Worm (Caenorhabditis elegans) whole organism, L4 larva: ENCODE results near the gene srsx-34.

Experiments used
- ama-1 ChIP-seq: fragments of 150-350 bp; optimal IDR thresholded peaks from 2 replicates; lab custom pipeline; 2014; ENCODE audit warnings: inconsistent platforms, mixed read lengths
- ces-1 ChIP-seq: fragments of 150-350 bp; sonication (generic microtip); optimal IDR thresholded peaks from 4 replicates; lab custom pipeline; 2014; ENCODE audit warnings: missing biosample characterization, missing genetic modification reagents, missing genetic modification characterization
- daf-19 ChIP-seq: fragments of 200-800 bp; sonication (Bioruptor generic); conservative IDR thresholded peaks from 2 replicates; pipeline ENCODE4 v1.3.6; 2022; ENCODE audit warnings: missing genetic modification characterization, missing compliant biosample characterization
- egl-27 ChIP-seq: sonication (generic microtip); optimal IDR thresholded peaks from 3 replicates; lab custom pipeline; 2017; ENCODE audit warnings: missing biosample characterization, missing genetic modification reagents, missing genetic modification characterization
- egl-43 ChIP-seq: fragments of 200-800 bp; sonication (Bioruptor generic); IDR thresholded peaks from 2 replicates; pipeline ENCODE4 v1.3.6; 2022; ENCODE audit warnings: missing genetic modification reagents, missing genetic modification characterization, missing compliant biosample characterization
- madf-5 ChIP-seq, 2 experiments: fragments of 200-800 bp; sonication (Bioruptor generic); IDR thresholded peaks; 2 replicates each; pipeline ENCODE4 v1.3.6; 2022; ENCODE audit warnings: missing compliant biosample characterization in 2 of 2, missing genetic modification characterization in 2 of 2
- nhr-11 ChIP-seq: fragments of 150-350 bp; optimal IDR thresholded peaks from 2 replicates; lab custom pipeline; 2014; ENCODE audit warnings: missing biosample characterization, missing genetic modification characterization
- nhr-237 ChIP-seq: sonication (generic microtip); optimal IDR thresholded peaks from 2 replicates; lab custom pipeline; 2017; ENCODE audit warnings: missing biosample characterization, missing genetic modification characterization
- nhr-77 ChIP-seq: fragments of 150-350 bp; optimal IDR thresholded peaks from 2 replicates; lab custom pipeline; 2014; ENCODE audit warnings: missing biosample characterization, missing genetic modification characterization
- pha-4 ChIP-seq, 2 experiments: fragments of 150-350 bp in 1 of 2; fragments of 200-800 bp in 1 of 2; sonication (Bioruptor generic) in 1 of 2; IDR thresholded peaks in 1 of 2; optimal IDR thresholded peaks in 1 of 2; 2 replicates each; pipeline versions ENCODE4 v1.3.6 to Lab custom; 2014 to 2022; ENCODE audit warnings: missing genetic modification characterization in 2 of 2, missing genetic modification reagents in 2 of 2, missing biosample characterization in 1 of 2, missing compliant biosample characterization in 1 of 2
- unc-39 ChIP-seq: sonication (generic microtip); optimal IDR thresholded peaks from 2 replicates; lab custom pipeline; 2017; ENCODE audit warnings: missing biosample characterization, missing genetic modification characterization
- unc-62 ChIP-seq, 3 experiments: fragments of 150-350 bp in 1 of 3; sonication (generic microtip); optimal IDR thresholded peaks in 2 of 3; peaks in 1 of 3; 1 replicate in 1 of 3; 2 replicates in 2 of 3; lab custom pipeline; 2014 to 2017; ENCODE audit warnings: missing biosample characterization in 3 of 3, missing genetic modification characterization in 3 of 3, missing genetic modification reagents in 3 of 3, missing genotype in 1 of 3

DNA sequence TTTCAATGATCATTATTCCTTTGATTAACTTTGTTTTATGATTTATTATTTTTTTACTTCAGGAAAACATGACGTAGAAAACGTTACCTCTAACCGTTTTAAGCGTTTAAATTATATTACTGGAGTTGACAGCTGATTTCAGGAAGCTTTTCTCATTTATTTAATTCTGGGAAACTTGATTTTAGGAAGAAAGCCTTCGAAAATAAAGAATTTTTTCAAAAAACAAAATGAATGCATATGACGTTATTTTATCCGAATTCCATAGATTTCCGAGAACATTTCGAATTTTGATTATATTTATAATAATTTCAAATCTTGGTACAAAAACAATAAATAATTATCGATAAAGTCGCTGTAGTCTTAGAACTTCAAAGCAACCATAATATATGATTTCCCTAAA is 13.5 kb downstream of the srsx-34 start:
- TF ChIP-seq egl-27 (tag; lab: Kevin White, UChicago) (no peak), ama-1 (lab: Kevin White, UChicago) (no peak), unc-62 (GFP tag; optimal IDR thresholded peaks at IDR 0.05 in 1 of 2; lab: Kevin White, UChicago) (no peak), unc-62 (tag; optimal IDR thresholded peaks at IDR 0.05; lab: Kevin White, UChicago) (no peak), nhr-237 (no peak), madf-5 (GFP tag; IDR thresholded peaks at IDR 0.05; lab: Robert Waterston, UW) (no peak), nhr-11 (tag; lab: Kevin White, UChicago) (no peak), pha-4 (GFP tag; IDR thresholded peaks at IDR 0.05; lab: Robert Waterston, UW) (no peak), pha-4 (tag; optimal IDR thresholded peaks at IDR 0.05; lab: Kevin White, UChicago) (no peak), ces-1 (no peak), unc-39 (tag; lab: Kevin White, UChicago) (no peak), nhr-77 (no peak), egl-43 (GFP tag; lab: Robert Waterston, UW) (no peak), daf-19 (no peak)
